Worm (Caenorhabditis elegans) whole organism, L4 larva: ENCODE measurements around the gene hda-2.

Source experiments
- D1046.2 ChIP-seq: fragments of 200-800 bp; sonication (Bioruptor generic); IDR thresholded peaks from 2 replicates; pipeline ENCODE4 v1.3.6; 2022; ENCODE audit warnings: missing genetic modification characterization, missing compliant biosample characterization
- F10B5.3 ChIP-seq: sonication (generic microtip); optimal IDR thresholded peaks from 2 replicates; lab custom pipeline; 2016; ENCODE audit warnings: mild to moderate bottlenecking, missing genetic modification characterization, missing compliant biosample characterization
- R02D3.7 ChIP-seq: fragments of 150-350 bp; sonication (generic microtip); optimal IDR thresholded peaks from 3 replicates; lab custom pipeline; 2014; ENCODE audit warnings: missing biosample characterization, missing genetic modification characterization
- T26A8.4 ChIP-seq: fragments of 200-800 bp; sonication (Bioruptor generic); IDR thresholded peaks from 2 replicates; pipeline ENCODE4 v1.3.6; 2022; ENCODE audit warnings: missing genetic modification characterization, missing compliant biosample characterization
- Y5F2A.4 ChIP-seq: fragments of 200-800 bp; sonication (Bioruptor generic); optimal IDR thresholded peaks from 2 replicates; lab custom pipeline; 2018; ENCODE audit warnings: mild to moderate bottlenecking, missing genetic modification characterization, missing compliant biosample characterization
- ZK337.2 ChIP-seq: fragments of 200-800 bp; sonication (Bioruptor generic); IDR thresholded peaks from 2 replicates; pipeline ENCODE4 v1.3.6; 2022; ENCODE audit warnings: missing genetic modification reagents, missing genetic modification characterization, missing compliant biosample characterization
- ZK546.5 ChIP-seq, 2 experiments: sonication (generic microtip); optimal IDR thresholded peaks; 2 replicates each; lab custom pipeline; 2017; ENCODE audit warnings: missing biosample characterization in 2 of 2, missing genetic modification characterization in 2 of 2
- ama-1 ChIP-seq: fragments of 150-350 bp; optimal IDR thresholded peaks from 2 replicates; lab custom pipeline; 2014; ENCODE audit warnings: inconsistent platforms, mixed read lengths
- arid-1 ChIP-seq: fragments of 200-800 bp; sonication (Bioruptor generic); conservative IDR thresholded peaks from 2 replicates; pipeline ENCODE4 v1.3.6; 2022; ENCODE audit warnings: missing genetic modification reagents, missing genetic modification characterization, missing compliant biosample characterization
- ceh-28 ChIP-seq: fragments of 150-350 bp; optimal IDR thresholded peaks from 2 replicates; lab custom pipeline; 2014; ENCODE audit warnings: missing biosample characterization, missing genetic modification reagents, missing genetic modification characterization
- ceh-82 ChIP-seq: sonication (generic microtip); optimal IDR thresholded peaks from 2 replicates; lab custom pipeline; 2017; ENCODE audit warnings: missing biosample characterization, missing genetic modification characterization
- ctbp-1 ChIP-seq: fragments of 200-800 bp; sonication (Bioruptor generic); IDR thresholded peaks from 2 replicates; pipeline ENCODE4 v1.3.6; 2022; ENCODE audit warnings: missing genetic modification reagents, missing genetic modification characterization, missing compliant biosample characterization
- daf-12 ChIP-seq: fragments of 150-350 bp; optimal IDR thresholded peaks from 2 replicates; lab custom pipeline; 2014; ENCODE audit warnings: missing biosample characterization, missing genetic modification reagents, missing genetic modification characterization
- daf-16 ChIP-seq, 3 experiments: sonication (generic microtip); optimal IDR thresholded peaks; 2 replicates each; lab custom pipeline; 2016 to 2017; ENCODE audit warnings: missing genetic modification characterization in 3 of 3, missing genetic modification reagents in 3 of 3, mild to moderate bottlenecking in 2 of 3, missing compliant biosample characterization in 2 of 3, missing biosample characterization in 1 of 3, moderate library complexity in 1 of 3
- dmd-8 ChIP-seq: fragments of 200-800 bp; sonication (Bioruptor generic); IDR thresholded peaks from 2 replicates; pipeline ENCODE4 v1.3.6; 2022; ENCODE audit warnings: missing genetic modification characterization, missing compliant biosample characterization
- dmd-9 ChIP-seq: fragments of 200-800 bp; sonication (Bioruptor generic); IDR thresholded peaks from 2 replicates; pipeline ENCODE4 v1.3.6; 2022; ENCODE audit warnings: missing genetic modification reagents, missing genetic modification characterization, missing compliant biosample characterization
- duxl-1 ChIP-seq: sonication (generic microtip); optimal IDR thresholded peaks from 2 replicates; lab custom pipeline; 2016; ENCODE audit warnings: mild to moderate bottlenecking, missing genetic modification characterization, moderate library complexity, missing compliant biosample characterization; ENCODE audit not compliant: poor library complexity
- dve-1 ChIP-seq: sonication (generic microtip); optimal IDR thresholded peaks from 2 replicates; lab custom pipeline; 2017; ENCODE audit warnings: antibody characterized with exemption, mild to moderate bottlenecking, missing genetic modification characterization, missing compliant biosample characterization; ENCODE audit not compliant: insufficient read depth
- hlh-11 ChIP-seq: fragments of 200-800 bp; sonication (Bioruptor generic); optimal IDR thresholded peaks from 2 replicates; lab custom pipeline; 2018; ENCODE audit warnings: mild to moderate bottlenecking, missing genetic modification characterization, missing compliant biosample characterization
- hlh-30 ChIP-seq: sonication (generic microtip); optimal IDR thresholded peaks from 2 replicates; lab custom pipeline; 2017; ENCODE audit warnings: antibody characterized with exemption, mild to moderate bottlenecking, missing genetic modification characterization, missing compliant biosample characterization; ENCODE audit not compliant: insufficient read depth
- lin-13 ChIP-seq: fragments of 150-350 bp; optimal IDR thresholded peaks from 2 replicates; lab custom pipeline; 2014; ENCODE audit warnings: missing biosample characterization, missing genetic modification reagents, missing genetic modification characterization
- lin-15B ChIP-seq: fragments of 150-350 bp; sonication (generic microtip); optimal IDR thresholded peaks from 3 replicates; lab custom pipeline; 2014; ENCODE audit warnings: missing biosample characterization, missing genetic modification characterization
- lin-29 ChIP-seq: fragments of 200-800 bp; sonication (Bioruptor generic); IDR thresholded peaks from 2 replicates; pipeline ENCODE4 v1.3.6; 2022; ENCODE audit warnings: missing genetic modification reagents, missing genetic modification characterization, missing compliant biosample characterization
- lin-38 ChIP-seq: fragments of 200-800 bp; sonication (Bioruptor generic); IDR thresholded peaks from 2 replicates; pipeline ENCODE4 v1.3.6; 2022; ENCODE audit warnings: missing genetic modification reagents, missing genetic modification characterization, missing compliant biosample characterization
- lin-39 ChIP-seq: fragments of 150-350 bp; optimal IDR thresholded peaks from 2 replicates; lab custom pipeline; 2014; ENCODE audit warnings: missing biosample characterization, missing genetic modification reagents, missing genetic modification characterization
- lir-3 ChIP-seq: sonication (generic microtip); optimal IDR thresholded peaks from 2 replicates; lab custom pipeline; 2016; ENCODE audit warnings: mild to moderate bottlenecking, missing genetic modification characterization, missing compliant biosample characterization
- madf-5 ChIP-seq, 2 experiments: fragments of 200-800 bp; sonication (Bioruptor generic); IDR thresholded peaks; 2 replicates each; pipeline ENCODE4 v1.3.6; 2022; ENCODE audit warnings: missing compliant biosample characterization in 2 of 2, missing genetic modification characterization in 2 of 2
- mes-2 ChIP-seq: sonication (generic microtip); optimal IDR thresholded peaks from 2 replicates; lab custom pipeline; 2016; ENCODE audit warnings: missing genotype, mild to moderate bottlenecking, missing genetic modification characterization, missing compliant biosample characterization; ENCODE audit not compliant: poor library complexity, severe bottlenecking
- mxl-2 ChIP-seq: fragments of 200-800 bp; sonication (Bioruptor generic); conservative IDR thresholded peaks from 2 replicates; pipeline ENCODE4 v1.3.6; 2022; ENCODE audit warnings: missing genetic modification reagents, missing genetic modification characterization, missing compliant biosample characterization
- mxl-3 ChIP-seq: fragments of 200-800 bp; sonication (Bioruptor generic); optimal IDR thresholded peaks from 2 replicates; lab custom pipeline; 2018; ENCODE audit warnings: mild to moderate bottlenecking, missing genetic modification characterization, missing compliant biosample characterization
- nhr-10 ChIP-seq: fragments of 150-350 bp; optimal IDR thresholded peaks from 2 replicates; lab custom pipeline; 2014; ENCODE audit warnings: missing biosample characterization, missing genetic modification characterization
- nhr-111 ChIP-seq: fragments of 200-800 bp; sonication (Bioruptor generic); optimal IDR thresholded peaks from 2 replicates; lab custom pipeline; 2018; ENCODE audit warnings: mild to moderate bottlenecking, missing genetic modification characterization, missing compliant biosample characterization
- nhr-237 ChIP-seq: sonication (generic microtip); optimal IDR thresholded peaks from 2 replicates; lab custom pipeline; 2017; ENCODE audit warnings: missing biosample characterization, missing genetic modification characterization
- nhr-25 ChIP-seq: sonication (generic microtip); optimal IDR thresholded peaks from 2 replicates; lab custom pipeline; 2017; ENCODE audit warnings: missing genetic modification characterization, mild to moderate bottlenecking, missing compliant biosample characterization, antibody characterized with exemption, moderate library complexity, borderline replicate concordance; ENCODE audit not compliant: insufficient read depth
- nhr-42 ChIP-seq: fragments of 200-800 bp; sonication (Bioruptor generic); IDR thresholded peaks from 2 replicates; pipeline ENCODE4 v1.3.6; 2022; ENCODE audit warnings: missing genetic modification characterization, missing compliant biosample characterization
- nhr-77 ChIP-seq: fragments of 150-350 bp; optimal IDR thresholded peaks from 2 replicates; lab custom pipeline; 2014; ENCODE audit warnings: missing biosample characterization, missing genetic modification characterization
- set-16 ChIP-seq: fragments of 200-800 bp; sonication (Bioruptor generic); IDR thresholded peaks from 2 replicates; pipeline ENCODE4 v1.3.6; 2022; ENCODE audit warnings: missing genetic modification reagents, missing genetic modification characterization, missing compliant biosample characterization
- tag-97 ChIP-seq: fragments of 200-800 bp; sonication (Bioruptor generic); IDR thresholded peaks from 2 replicates; pipeline ENCODE4 v1.3.6; 2022; ENCODE audit warnings: missing genetic modification characterization, missing compliant biosample characterization
- tra-1 ChIP-seq: fragments of 200-800 bp; sonication (Bioruptor generic); IDR thresholded peaks from 2 replicates; pipeline ENCODE4 v1.3.6; 2022; ENCODE audit warnings: missing genetic modification reagents, missing genetic modification characterization, missing compliant biosample characterization
- unc-130 ChIP-seq: sonication (generic microtip); optimal IDR thresholded peaks from 2 replicates; lab custom pipeline; 2016; ENCODE audit warnings: missing genetic modification reagents, missing genetic modification characterization, missing compliant biosample characterization
- unc-39 ChIP-seq: sonication (generic microtip); optimal IDR thresholded peaks from 2 replicates; lab custom pipeline; 2017; ENCODE audit warnings: missing biosample characterization, missing genetic modification characterization
- zfp-2 ChIP-seq: sonication (generic microtip); optimal IDR thresholded peaks from 2 replicates; lab custom pipeline; 2016; ENCODE audit warnings: mild to moderate bottlenecking, missing genetic modification characterization, missing compliant biosample characterization
- zip-11 ChIP-seq: fragments of 200-800 bp; sonication (Bioruptor generic); IDR thresholded peaks from 2 replicates; pipeline ENCODE4 v1.3.6; 2022; ENCODE audit warnings: missing genetic modification characterization, missing compliant biosample characterization

The hda-2 gene

DNA sequence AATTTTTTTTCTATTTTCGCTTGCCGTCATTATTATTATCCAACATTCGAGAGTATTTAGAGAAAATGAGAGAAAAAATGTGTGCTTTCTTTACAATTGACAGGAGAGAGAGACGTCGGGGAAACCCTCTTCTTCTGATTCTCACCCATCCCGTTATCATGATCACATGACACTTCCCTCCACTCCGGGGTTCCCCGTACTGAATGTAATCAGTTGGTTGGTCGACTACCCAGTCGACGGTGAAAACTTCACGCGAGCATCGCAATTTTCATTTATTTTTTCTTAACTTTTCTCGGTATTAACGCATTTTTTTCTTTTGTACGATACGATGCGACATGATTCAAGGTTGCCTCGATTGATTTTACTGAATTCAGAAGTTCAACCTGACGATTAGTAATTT, 6.2 kb downstream of the hda-2 start (continued):
- TF ChIP-seq lin-13 (GFP tag; lab: Kevin White, UChicago), result no peak
- TF ChIP-seq mxl-3 (GFP tag; lab: Kevin White, UChicago), result no peak
- no peak for TF ChIP-seq nhr-25 (tag; lab: Kevin White, UChicago)
- no peak for TF ChIP-seq nhr-237 (tag; lab: Kevin White, UChicago)
- TF ChIP-seq lin-29 (GFP tag; lab: Robert Waterston, UW), result no peak
- TF ChIP-seq R02D3.7 (tag; lab: Kevin White, UChicago), result no peak
- TF ChIP-seq ctbp-1 (GFP tag; lab: Robert Waterston, UW), result no peak
- TF ChIP-seq zfp-2 (tag; lab: Kevin White, UChicago), result no peak
- TF ChIP-seq unc-130 (GFP tag; lab: Kevin White, UChicago), result no peak
- TF ChIP-seq T26A8.4 (GFP tag; lab: Robert Waterston, UW), result peak; percentile 15; the same call in 1 of the 2 replicates
- no peak for TF ChIP-seq ZK337.2 (GFP tag; lab: Robert Waterston, UW)
- no peak for TF ChIP-seq duxl-1 (tag; lab: Kevin White, UChicago)
- TF ChIP-seq dmd-9 (GFP tag; lab: Robert Waterston, UW), result no peak
- TF ChIP-seq ZK546.5 (tag; optimal IDR thresholded peaks at IDR 0.05; lab: Kevin White, UChicago), result no peak
- no peak for TF ChIP-seq lin-39 (tag; lab: Kevin White, UChicago)
- no peak for TF ChIP-seq lir-3 (tag; lab: Kevin White, UChicago)
- TF ChIP-seq arid-1 (GFP tag; lab: Robert Waterston, UW), result 0 out of 2 replicates have a peak, but pooled peaks have one; percentile 15
- TF ChIP-seq set-16 (GFP tag; lab: Robert Waterston, UW), result no peak
- TF ChIP-seq mes-2 (tag; lab: Kevin White, UChicago), result peak; percentile 61
- TF ChIP-seq unc-39 (tag; lab: Kevin White, UChicago), result no peak
- TF ChIP-seq hlh-11 (tag; lab: Kevin White, UChicago), result peak; percentile 80
- TF ChIP-seq nhr-111 (GFP tag; lab: Kevin White, UChicago), result no peak
- TF ChIP-seq zip-11, result no peak
- TF ChIP-seq mxl-2, result peak; percentile 58; the same call in 1 of the 2 replicates
- TF ChIP-seq nhr-42, result no peak
- TF ChIP-seq F10B5.3, result no peak
- no peak for TF ChIP-seq dmd-8 (GFP tag; lab: Robert Waterston, UW)
- 0 out of 2 replicates have a peak, but pooled peaks have one; percentile 7 for TF ChIP-seq D1046.2 (GFP tag; lab: Robert Waterston, UW)
- no peak for TF ChIP-seq madf-5 (GFP tag; IDR thresholded peaks at IDR 0.05; lab: Robert Waterston, UW)
- TF ChIP-seq nhr-77 (tag; lab: Kevin White, UChicago), result peak; percentile 18
- TF ChIP-seq hlh-30 (tag; lab: Kevin White, UChicago), result peak; percentile 79
- peak in 1 of 2 experiments; percentile 39 for TF ChIP-seq daf-16 (GFP tag; optimal IDR thresholded peaks at IDR 0.05; lab: Kevin White, UChicago)
- peak; percentile 20 for TF ChIP-seq daf-16 (tag; optimal IDR thresholded peaks at IDR 0.05; lab: Kevin White, UChicago)
- TF ChIP-seq tra-1 (GFP tag; lab: Robert Waterston, UW), result peak; percentile 76; the same call in 1 of the 2 replicates
- TF ChIP-seq lin-15B, result no peak
- TF ChIP-seq ceh-82 (tag; lab: Kevin White, UChicago), result no peak
- peak; percentile 57 for TF ChIP-seq ama-1 (lab: Kevin White, UChicago)
- no peak for TF ChIP-seq ceh-28 (tag; lab: Kevin White, UChicago)
- TF ChIP-seq lin-38, result peak; percentile 45
- no peak for TF ChIP-seq tag-97 (GFP tag; lab: Robert Waterston, UW)
- no peak for TF ChIP-seq nhr-10
- peak; percentile 69 for TF ChIP-seq dve-1 (tag; lab: Kevin White, UChicago)
- no peak for TF ChIP-seq Y5F2A.4
- no peak for TF ChIP-seq daf-12
- TF ChIP-seq, all 104 proteins: peak for 25
